Worm (Caenorhabditis elegans): ENCODE measurements around the gene let-99.

Gene let-99

ce11 chrIV:12567176-12567892 lies at the start of gene let-99, which contains the start of gene hsb-1:
let-99 (plus strand) TSS chrIV:12567842.
hsb-1 (minus strand) TSS chrIV:12567226.
- TF ChIP-seq ama-1 (optimal IDR thresholded peaks at IDR 0.05): no peak
- no peak for TF ChIP-seq aly-1 (tag; optimal IDR thresholded peaks at IDR 0.05)
- no peak for TF ChIP-seq tbx-37 (GFP tag; conservative IDR thresholded peaks at IDR 0.05)
- no peak for TF ChIP-seq tra-4 (tag; optimal IDR thresholded peaks at IDR 0.05)
- TF ChIP-seq F13C5.2 (tag; optimal IDR thresholded peaks at IDR 0.05): no peak
- TF ChIP-seq scrt-1 (GFP tag; IDR thresholded peaks at IDR 0.05): no peak
- TF ChIP-seq ceh-36 (tag; optimal IDR thresholded peaks at IDR 0.05): no peak
- no peak for TF ChIP-seq tbx-11 (GFP tag; IDR thresholded peaks at IDR 0.05)
- TF ChIP-seq pes-1 (GFP tag; IDR thresholded peaks at IDR 0.05): no peak
- no peak for TF ChIP-seq hmbx-1 (tag; optimal IDR thresholded peaks at IDR 0.05)
- no peak for TF ChIP-seq hnd-1 (tag; optimal IDR thresholded peaks at IDR 0.05)
- TF ChIP-seq sea-1 (GFP tag; conservative IDR thresholded peaks at IDR 0.05): no peak
- TF ChIP-seq hmg-4 (GFP tag; optimal IDR thresholded peaks at IDR 0.05): no peak

ce11 chrIV:12520150-12520549 lies 47.5 kb upstream of the let-99 start, which contains the start of gene tsp-4:
tsp-4 (minus strand) TSS chrIV:12520250.
- no peak for TF ChIP-seq tra-4 (tag; optimal IDR thresholded peaks at IDR 0.05)
- no peak for TF ChIP-seq ceh-13 (GFP tag; optimal IDR thresholded peaks at IDR 0.05)
- no peak for TF ChIP-seq F13C5.2 (tag; optimal IDR thresholded peaks at IDR 0.05)
- no peak for TF ChIP-seq tbx-11 (GFP tag; IDR thresholded peaks at IDR 0.05)
- no peak for TF ChIP-seq B0310.2 (tag; optimal IDR thresholded peaks at IDR 0.05)
- TF ChIP-seq pes-1 (GFP tag; IDR thresholded peaks at IDR 0.05): no peak
- TF ChIP-seq hmg-4 (GFP tag; optimal IDR thresholded peaks at IDR 0.05): no peak
- TF ChIP-seq ets-7 (tag; optimal IDR thresholded peaks at IDR 0.05): no peak
- TF ChIP-seq hnd-1 (tag; optimal IDR thresholded peaks at IDR 0.05): no peak
- no peak for TF ChIP-seq aly-1 (tag; optimal IDR thresholded peaks at IDR 0.05)
- TF ChIP-seq ama-1 (optimal IDR thresholded peaks at IDR 0.05): no peak
- TF ChIP-seq tbx-37 (GFP tag; conservative IDR thresholded peaks at IDR 0.05): no peak
- TF ChIP-seq scrt-1 (GFP tag; IDR thresholded peaks at IDR 0.05): no peak
- TF ChIP-seq ceh-36 (tag; optimal IDR thresholded peaks at IDR 0.05): no peak
- no peak for TF ChIP-seq hmbx-1 (tag; optimal IDR thresholded peaks at IDR 0.05)
- no peak for TF ChIP-seq sea-1 (GFP tag; conservative IDR thresholded peaks at IDR 0.05)
- no peak for TF ChIP-seq flt-1 (GFP tag; IDR thresholded peaks at IDR 0.05)

DNA sequence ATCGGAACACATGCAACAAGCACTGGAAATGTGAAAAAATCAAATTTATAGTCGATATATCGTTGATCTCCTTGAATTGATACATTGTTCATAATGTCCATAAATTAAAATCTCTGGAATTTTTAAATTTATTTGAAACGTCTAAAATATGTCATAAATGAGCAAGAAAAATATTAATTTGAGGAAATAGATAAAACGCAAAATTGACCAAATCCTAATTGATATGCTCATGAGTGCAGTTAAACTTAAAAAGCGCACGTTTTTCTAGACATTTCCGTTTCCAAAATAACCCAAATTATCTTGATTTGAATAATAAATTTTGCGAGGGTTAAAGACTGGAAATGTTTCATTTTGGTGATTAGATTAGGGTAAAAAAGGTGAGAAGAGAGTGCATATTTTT lies 45.1 kb upstream of the let-99 start, which contains the start of gene sru-13:
Gene sru-13, minus strand, starts transcription at position 101 of the 400 bp plus-strand sequence.
- TF ChIP-seq ama-1 (optimal IDR thresholded peaks at IDR 0.05): no peak
- TF ChIP-seq F13C5.2 (tag; optimal IDR thresholded peaks at IDR 0.05): no peak
- TF ChIP-seq hmbx-1 (tag; optimal IDR thresholded peaks at IDR 0.05): no peak
- no peak for TF ChIP-seq tbx-37 (GFP tag; conservative IDR thresholded peaks at IDR 0.05)
- no peak for TF ChIP-seq ceh-36 (tag; optimal IDR thresholded peaks at IDR 0.05)
- TF ChIP-seq tra-4 (tag; optimal IDR thresholded peaks at IDR 0.05): no peak
- TF ChIP-seq flt-1 (GFP tag; IDR thresholded peaks at IDR 0.05): no peak
- TF ChIP-seq ets-7 (tag; optimal IDR thresholded peaks at IDR 0.05): no peak
- TF ChIP-seq B0310.2 (tag; optimal IDR thresholded peaks at IDR 0.05): no peak
- TF ChIP-seq pes-1 (GFP tag; IDR thresholded peaks at IDR 0.05): no peak
- no peak for TF ChIP-seq sea-1 (GFP tag; conservative IDR thresholded peaks at IDR 0.05)
- TF ChIP-seq hnd-1 (tag; optimal IDR thresholded peaks at IDR 0.05): no peak
- no peak for TF ChIP-seq tbx-11 (GFP tag; IDR thresholded peaks at IDR 0.05)
- no peak for TF ChIP-seq scrt-1 (GFP tag; IDR thresholded peaks at IDR 0.05)
- no peak for TF ChIP-seq aly-1 (tag; optimal IDR thresholded peaks at IDR 0.05)

ce11 chrIV:12525409-12525808 lies 42.2 kb upstream of the let-99 start, which contains the start of gene eak-4:
eak-4 (minus strand) TSS chrIV:12525509.
- no peak for TF ChIP-seq ets-7 (tag; optimal IDR thresholded peaks at IDR 0.05)
- no peak for TF ChIP-seq tbx-37 (GFP tag; conservative IDR thresholded peaks at IDR 0.05)
- TF ChIP-seq ama-1 (optimal IDR thresholded peaks at IDR 0.05): no peak
- no peak for TF ChIP-seq F13C5.2 (tag; optimal IDR thresholded peaks at IDR 0.05)
- no peak for TF ChIP-seq tra-4 (tag; optimal IDR thresholded peaks at IDR 0.05)

DNA sequence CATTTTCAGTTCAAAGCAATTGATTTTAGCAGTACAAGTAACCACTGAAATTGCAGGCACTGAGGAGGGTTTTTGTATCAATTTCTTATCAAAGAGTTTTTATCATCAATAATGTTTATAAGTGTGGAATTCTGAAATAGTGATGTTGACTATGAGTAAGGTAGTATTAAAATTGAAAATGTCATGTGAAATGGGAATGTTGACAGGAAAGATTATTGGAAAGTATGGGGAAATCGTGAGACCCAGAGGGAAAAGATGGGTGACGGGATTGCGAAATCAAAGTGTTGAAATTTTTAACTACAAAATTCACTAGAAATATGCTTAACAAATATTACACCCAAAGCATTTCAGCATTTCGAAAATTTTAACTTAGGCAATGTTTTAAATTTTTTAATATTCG lies 40.4 kb upstream of the let-99 start, which contains the start of gene F53B2.8:
Gene F53B2.8, minus strand, starts transcription at position 180 of the 400 bp plus-strand sequence.
- TF ChIP-seq sea-1 (GFP tag; conservative IDR thresholded peaks at IDR 0.05) (no peak), hnd-1 (tag; optimal IDR thresholded peaks at IDR 0.05) (no peak), ceh-13 (GFP tag; optimal IDR thresholded peaks at IDR 0.05) (no peak), tra-4 (tag; optimal IDR thresholded peaks at IDR 0.05) (no peak), hmg-4 (GFP tag; optimal IDR thresholded peaks at IDR 0.05) (no peak), hmbx-1 (tag; optimal IDR thresholded peaks at IDR 0.05) (no peak)

- TF ChIP-seq ama-1 (optimal IDR thresholded peaks at IDR 0.05) (no peak), ceh-36 (tag; optimal IDR thresholded peaks at IDR 0.05) (no peak), hnd-1 (tag; optimal IDR thresholded peaks at IDR 0.05) (no peak), hmg-4 (GFP tag; optimal IDR thresholded peaks at IDR 0.05) (no peak), aly-1 (tag; optimal IDR thresholded peaks at IDR 0.05) (no peak), pes-1 (GFP tag; IDR thresholded peaks at IDR 0.05) (no peak), F13C5.2 (tag; optimal IDR thresholded peaks at IDR 0.05) (no peak), hmbx-1 (tag; optimal IDR thresholded peaks at IDR 0.05) (no peak), tbx-37 (GFP tag; conservative IDR thresholded peaks at IDR 0.05) (no peak), tbx-11 (GFP tag; IDR thresholded peaks at IDR 0.05) (no peak), scrt-1 (GFP tag; IDR thresholded peaks at IDR 0.05) (no peak)
Measured at ce11 chrIV:12531047-12531446, 36.6 kb upstream of the let-99 start, which contains the start of gene F53B2.5. F53B2.5 (minus strand) TSS chrIV:12531147.

- TF ChIP-seq ets-7 (tag; optimal IDR thresholded peaks at IDR 0.05) (no peak), tbx-11 (GFP tag; IDR thresholded peaks at IDR 0.05) (no peak), F13C5.2 (tag; optimal IDR thresholded peaks at IDR 0.05) (no peak), aly-1 (tag; optimal IDR thresholded peaks at IDR 0.05) (no peak), scrt-1 (GFP tag; IDR thresholded peaks at IDR 0.05) (no peak), flt-1 (GFP tag; IDR thresholded peaks at IDR 0.05) (no peak)
Measured at ce11 chrIV:12531464-12531863, 36.2 kb upstream of the let-99 start.
